Worm (Caenorhabditis elegans) whole organism, L2 larva: ENCODE data around the gene sid-5.

Experiments
- C34F6.9 ChIP-seq: fragments of 150-350 bp; optimal IDR thresholded peaks from 2 replicates; lab custom pipeline; 2014; ENCODE audit warnings: missing biosample characterization, missing genetic modification characterization
- F13H6.1 ChIP-seq: sonication (generic microtip); optimal IDR thresholded peaks from 2 replicates; lab custom pipeline; 2016; ENCODE audit warnings: missing genetic modification characterization, missing compliant biosample characterization
- R02D3.7 ChIP-seq: fragments of 150-350 bp; optimal IDR thresholded peaks from 2 replicates; lab custom pipeline; 2014; ENCODE audit warnings: missing biosample characterization, missing genetic modification characterization
- Y55F3AM.14 ChIP-seq: fragments of 200-800 bp; sonication (Bioruptor generic); optimal IDR thresholded peaks from 2 replicates; lab custom pipeline; 2018; ENCODE audit warnings: mild to moderate bottlenecking, missing genetic modification characterization, missing compliant biosample characterization
- ZK546.5 ChIP-seq: sonication (generic microtip); optimal IDR thresholded peaks from 2 replicates; lab custom pipeline; 2017; ENCODE audit warnings: missing biosample characterization, missing genetic modification characterization
- aly-2 ChIP-seq: fragments of 150-350 bp; optimal IDR thresholded peaks from 2 replicates; lab custom pipeline; 2014; ENCODE audit warnings: missing biosample characterization, missing genetic modification characterization
- blmp-1 ChIP-seq: sonication (generic microtip); optimal IDR thresholded peaks from 2 replicates; lab custom pipeline; 2017; ENCODE audit warnings: missing genetic modification characterization, mild to moderate bottlenecking, missing compliant biosample characterization, antibody characterized with exemption, moderate library complexity; ENCODE audit not compliant: insufficient read depth
- ceh-16 ChIP-seq: fragments of 150-350 bp; optimal IDR thresholded peaks from 2 replicates; lab custom pipeline; 2014; ENCODE audit warnings: missing biosample characterization, missing genetic modification characterization
- ceh-82 ChIP-seq: fragments of 150-350 bp; optimal IDR thresholded peaks from 2 replicates; lab custom pipeline; 2014; ENCODE audit warnings: missing biosample characterization, missing genetic modification characterization
- crh-2 ChIP-seq: sonication (generic microtip); optimal IDR thresholded peaks from 2 replicates; lab custom pipeline; 2017; ENCODE audit warnings: missing biosample characterization, missing genetic modification characterization
- dmd-4 ChIP-seq: sonication (generic microtip); optimal IDR thresholded peaks from 2 replicates; lab custom pipeline; 2017; ENCODE audit warnings: missing biosample characterization, missing genetic modification characterization
- elt-3 ChIP-seq: sonication (generic microtip); optimal IDR thresholded peaks from 2 replicates; lab custom pipeline; 2017; ENCODE audit warnings: missing biosample characterization, missing genetic modification characterization
- fos-1 ChIP-seq: fragments of 150-350 bp; optimal IDR thresholded peaks from 2 replicates; lab custom pipeline; 2014; ENCODE audit warnings: missing biosample characterization, missing genetic modification characterization
- gmeb-1 ChIP-seq: fragments of 150-350 bp; optimal IDR thresholded peaks from 2 replicates; lab custom pipeline; 2014; ENCODE audit warnings: missing biosample characterization, missing genetic modification characterization
- lin-13 ChIP-seq: fragments of 150-350 bp; optimal IDR thresholded peaks from 2 replicates; lab custom pipeline; 2014; ENCODE audit warnings: missing biosample characterization, missing genetic modification reagents, missing genetic modification characterization
- lin-39 ChIP-seq: fragments of 150-350 bp; optimal IDR thresholded peaks from 2 replicates; lab custom pipeline; 2014; ENCODE audit warnings: missing biosample characterization, missing genetic modification reagents, missing genetic modification characterization
- lsy-2 ChIP-seq, 2 experiments: fragments of 150-350 bp in 1 of 2; sonication (generic microtip) in 1 of 2; optimal IDR thresholded peaks; 2 replicates each; lab custom pipeline; 2014 to 2017; ENCODE audit warnings: missing biosample characterization in 2 of 2, missing genetic modification characterization in 2 of 2
- mab-5 ChIP-seq: fragments of 150-350 bp; optimal IDR thresholded peaks from 2 replicates; lab custom pipeline; 2014; ENCODE audit warnings: missing biosample characterization, missing genetic modification characterization
- mbf-1 ChIP-seq: sonication (generic microtip); optimal IDR thresholded peaks from 2 replicates; lab custom pipeline; 2017; ENCODE audit warnings: missing biosample characterization, missing genetic modification characterization
- mdl-1 ChIP-seq, 2 experiments: fragments of 150-350 bp in 1 of 2; sonication (generic microtip) in 1 of 2; optimal IDR thresholded peaks; 2 replicates each; lab custom pipeline; 2017; ENCODE audit warnings: missing biosample characterization in 2 of 2, missing genetic modification characterization in 2 of 2
- nhr-10 ChIP-seq: sonication (generic microtip); optimal IDR thresholded peaks from 2 replicates; lab custom pipeline; 2017; ENCODE audit warnings: missing biosample characterization, missing genetic modification characterization
- nhr-11 ChIP-seq: fragments of 150-350 bp; optimal IDR thresholded peaks from 2 replicates; lab custom pipeline; 2014; ENCODE audit warnings: missing biosample characterization, missing genetic modification characterization
- nhr-129 ChIP-seq: fragments of 150-350 bp; optimal IDR thresholded peaks from 2 replicates; lab custom pipeline; 2014; ENCODE audit warnings: missing biosample characterization, missing genetic modification characterization
- nhr-23 ChIP-seq: fragments of 150-350 bp; optimal IDR thresholded peaks from 2 replicates; lab custom pipeline; 2014; ENCODE audit warnings: missing biosample characterization, missing genetic modification reagents, missing genetic modification characterization
- nhr-25 ChIP-seq: fragments of 150-350 bp; sonication (generic microtip); optimal IDR thresholded peaks from 3 replicates; lab custom pipeline; 2014; ENCODE audit warnings: missing biosample characterization, missing genetic modification characterization
- nhr-77 ChIP-seq: fragments of 150-350 bp; optimal IDR thresholded peaks from 2 replicates; lab custom pipeline; 2014; ENCODE audit warnings: missing biosample characterization, missing genetic modification characterization
- peb-1 ChIP-seq: fragments of 150-350 bp; optimal IDR thresholded peaks from 2 replicates; lab custom pipeline; 2014; ENCODE audit warnings: missing biosample characterization, missing genetic modification characterization
- sem-4 ChIP-seq: fragments of 150-350 bp; optimal IDR thresholded peaks from 2 replicates; lab custom pipeline; 2014; ENCODE audit warnings: missing biosample characterization, missing genetic modification reagents, missing genetic modification characterization
- sma-3 ChIP-seq: sonication (generic microtip); optimal IDR thresholded peaks from 2 replicates; lab custom pipeline; 2016; ENCODE audit warnings: missing genetic modification reagents, missing genetic modification characterization, missing compliant biosample characterization
- sma-9 ChIP-seq, 2 experiments: fragments of 150-350 bp in 1 of 2; sonication (generic microtip) in 1 of 2; optimal IDR thresholded peaks; 2 replicates each; lab custom pipeline; 2014 to 2016; ENCODE audit warnings: missing genetic modification characterization in 2 of 2, mild to moderate bottlenecking in 1 of 2, missing biosample characterization in 1 of 2, missing compliant biosample characterization in 1 of 2, missing genetic modification reagents in 1 of 2, moderate library complexity in 1 of 2
- unc-39 ChIP-seq: fragments of 150-350 bp; optimal IDR thresholded peaks from 2 replicates; lab custom pipeline; 2014; ENCODE audit warnings: missing biosample characterization, missing genetic modification characterization
- unc-55 ChIP-seq: fragments of 150-350 bp; sonication (generic microtip); optimal IDR thresholded peaks from 3 replicates; lab custom pipeline; 2014; ENCODE audit warnings: missing biosample characterization, missing genetic modification reagents, missing genetic modification characterization
- unc-62 ChIP-seq: fragments of 150-350 bp; optimal IDR thresholded peaks from 2 replicates; lab custom pipeline; 2014; ENCODE audit warnings: missing biosample characterization, missing genetic modification reagents, missing genetic modification characterization
- zag-1 ChIP-seq: fragments of 150-350 bp; optimal IDR thresholded peaks from 2 replicates; lab custom pipeline; 2014; ENCODE audit warnings: missing biosample characterization, missing genetic modification characterization
- ztf-1 ChIP-seq: fragments of 200-800 bp; sonication (Bioruptor generic); conservative IDR thresholded peaks from 2 replicates; pipeline ENCODE4 v1.3.6; 2022; ENCODE audit warnings: missing genetic modification characterization, missing compliant biosample characterization
- ztf-11 ChIP-seq: sonication (generic microtip); optimal IDR thresholded peaks from 2 replicates; lab custom pipeline; 2017; ENCODE audit warnings: missing biosample characterization, missing genetic modification characterization

Gene sid-5

DNA sequence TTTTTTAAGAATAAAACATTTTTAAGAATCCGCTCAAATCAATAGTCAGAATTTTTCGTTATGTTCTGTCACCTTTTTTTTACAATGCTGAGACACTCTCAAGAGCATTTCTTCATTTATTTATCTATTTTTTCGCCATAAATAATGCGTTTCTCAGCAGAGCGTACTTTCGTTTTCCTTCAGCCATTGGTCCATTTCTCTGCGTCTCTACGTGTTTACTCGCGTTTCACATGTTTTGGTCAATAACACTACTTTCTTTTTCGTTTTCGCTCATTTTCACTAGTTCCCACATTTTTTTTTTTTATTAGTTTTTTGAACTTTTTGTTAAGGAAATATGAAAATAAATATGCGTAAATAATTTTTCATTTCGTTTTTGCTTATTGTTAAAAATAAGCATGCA, 29.9 kb downstream of the sid-5 start:
- peak in 1 of 2 experiments; percentile 70 for TF ChIP-seq lsy-2 (tag; optimal IDR thresholded peaks at IDR 0.05; lab: Kevin White, UChicago)
- TF ChIP-seq C34F6.9 (tag; lab: Kevin White, UChicago), result peak; percentile 80
- no peak for TF ChIP-seq unc-62 (GFP tag; lab: Kevin White, UChicago)
- peak; percentile 84 for TF ChIP-seq unc-55
- peak; percentile 9 for TF ChIP-seq F13H6.1
- TF ChIP-seq fos-1 (tag; lab: Kevin White, UChicago), result peak; percentile 63
- TF ChIP-seq crh-2 (tag; lab: Kevin White, UChicago), result peak; percentile 63
- peak; percentile 5 for TF ChIP-seq mab-5
- TF ChIP-seq R02D3.7 (tag; lab: Kevin White, UChicago), result no peak
- peak; percentile 98 for TF ChIP-seq blmp-1 (tag; lab: Kevin White, UChicago)
- peak; percentile 58 for TF ChIP-seq nhr-129
- TF ChIP-seq dmd-4 (tag; lab: Kevin White, UChicago), result no peak
- no peak for TF ChIP-seq ztf-11 (tag; lab: Kevin White, UChicago)
- TF ChIP-seq sma-9 (GFP tag; optimal IDR thresholded peaks at IDR 0.05; lab: Kevin White, UChicago), result peak; percentile 53
- TF ChIP-seq sma-9 (tag; optimal IDR thresholded peaks at IDR 0.05; lab: Kevin White, UChicago), result no peak

DNA sequence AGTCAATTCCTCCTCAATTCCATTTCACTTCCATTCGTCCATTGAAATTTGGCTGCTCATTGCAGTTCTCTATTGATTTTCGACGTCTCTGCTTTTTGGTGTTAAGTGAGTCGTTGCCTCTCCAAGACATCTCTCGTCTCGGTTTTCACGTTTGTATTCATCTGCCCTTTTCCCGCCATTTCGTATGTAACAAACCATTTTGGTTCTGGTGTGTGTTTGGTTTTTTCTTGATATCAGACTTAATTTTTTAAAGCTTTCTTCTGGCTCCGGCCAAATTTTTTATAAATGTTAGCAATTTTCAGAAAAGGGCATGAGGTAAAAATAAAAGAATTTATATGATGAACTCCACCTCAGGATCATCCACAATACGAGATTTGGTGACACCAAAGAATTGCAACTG, 30.9 kb downstream of the sid-5 start, which contains the start of gene C16E9.2:
Gene C16E9.2, plus strand, starts transcription at position 301 of the 400 bp plus-strand sequence.
- no peak for TF ChIP-seq nhr-11
- no peak for TF ChIP-seq ceh-16
- TF ChIP-seq Y55F3AM.14 (GFP tag; lab: Kevin White, UChicago), result no peak
- TF ChIP-seq lsy-2 (tag; optimal IDR thresholded peaks at IDR 0.05; lab: Kevin White, UChicago), result no peak
- TF ChIP-seq ceh-82, result no peak
- no peak for TF ChIP-seq unc-39 (tag; lab: Kevin White, UChicago)
- TF ChIP-seq zag-1 (tag; lab: Kevin White, UChicago), result no peak
- TF ChIP-seq nhr-77 (tag; lab: Kevin White, UChicago), result no peak
- TF ChIP-seq elt-3 (tag; lab: Kevin White, UChicago), result no peak
- no peak for TF ChIP-seq F13H6.1
- no peak for TF ChIP-seq ztf-11 (tag; lab: Kevin White, UChicago)
- no peak for TF ChIP-seq mdl-1 (tag; optimal IDR thresholded peaks at IDR 0.05; lab: Kevin White, UChicago)

DNA sequence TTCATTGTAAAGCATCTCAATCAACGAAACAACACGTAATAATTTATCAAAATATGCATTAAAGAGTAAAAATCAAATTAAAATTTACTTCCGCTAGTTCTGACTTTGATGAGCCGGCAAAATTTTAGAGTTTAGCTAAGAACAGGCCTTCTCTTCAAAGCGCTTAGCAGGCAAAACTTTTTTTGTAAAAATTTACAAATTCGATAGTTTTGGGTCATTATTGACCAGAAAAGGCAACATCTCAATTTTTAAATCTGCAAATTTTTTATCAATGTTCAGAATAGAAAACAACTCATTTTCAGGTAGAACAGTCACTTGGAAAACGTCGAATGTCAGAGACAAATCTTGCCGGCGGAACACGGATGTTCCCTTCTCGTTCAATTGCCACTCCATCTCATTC, 33.2 kb downstream of the sid-5 start:
- TF ChIP-seq sem-4, result no peak
- TF ChIP-seq unc-62 (GFP tag; lab: Kevin White, UChicago), result no peak
- no peak for TF ChIP-seq aly-2 (tag; lab: Kevin White, UChicago)
- no peak for TF ChIP-seq crh-2 (tag; lab: Kevin White, UChicago)
- TF ChIP-seq F13H6.1, result no peak
- TF ChIP-seq sma-3, result no peak
- TF ChIP-seq blmp-1 (tag; lab: Kevin White, UChicago), result no peak
- no peak for TF ChIP-seq ztf-1 (GFP tag; lab: Robert Waterston, UW)
- no peak for TF ChIP-seq nhr-23 (tag; lab: Kevin White, UChicago)

DNA sequence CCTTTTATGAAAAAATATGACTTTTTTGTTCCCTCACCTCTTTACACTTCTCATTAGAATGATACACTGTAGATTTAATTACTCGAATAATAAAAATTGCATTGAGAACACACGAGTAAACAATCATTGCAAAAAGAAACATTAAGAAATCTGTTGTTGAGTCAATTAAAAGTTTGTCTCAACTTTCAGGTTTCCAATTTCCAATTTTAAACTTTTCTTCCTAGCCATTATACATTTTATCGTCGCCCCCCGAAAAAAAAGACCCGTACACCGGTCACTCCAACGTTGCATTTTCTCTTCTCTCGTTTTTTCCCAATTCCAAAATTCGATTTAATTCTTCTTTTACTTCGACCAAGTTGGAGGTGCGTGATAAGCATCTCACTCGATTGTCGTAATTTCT, 35.4 kb downstream of the sid-5 start, which contains the start of gene C16E9.1:
Gene C16E9.1, plus strand, starts transcription at position 301 of the 400 bp plus-strand sequence.
- TF ChIP-seq mbf-1 (no peak), ztf-1 (GFP tag; lab: Robert Waterston, UW) (no peak), ceh-16 (no peak), nhr-10 (no peak), nhr-11 (no peak), C34F6.9 (tag; lab: Kevin White, UChicago) (no peak), lin-13 (no peak), lin-39 (tag; lab: Kevin White, UChicago) (no peak), nhr-129 (no peak), mab-5 (no peak), ZK546.5 (tag; lab: Kevin White, UChicago) (no peak), F13H6.1 (no peak), nhr-25 (tag; lab: Kevin White, UChicago) (no peak), lsy-2 (tag; optimal IDR thresholded peaks at IDR 0.05; lab: Kevin White, UChicago) (no peak), peb-1 (tag; lab: Kevin White, UChicago) (no peak), gmeb-1 (tag; lab: Kevin White, UChicago) (no peak)
- TF ChIP-seq, all 48 proteins: peak for 0
